Worm (Caenorhabditis elegans) whole organism, early embryonic: ENCODE measurements around the gene gem-4.

ENCODE experiments used
- B0310.2 ChIP-seq: sonication (generic microtip); optimal IDR thresholded peaks from 2 replicates; lab custom pipeline; 2016; ENCODE audit warnings: mild to moderate bottlenecking, missing genetic modification characterization, missing compliant biosample characterization
- aly-1 ChIP-seq: sonication (generic microtip); optimal IDR thresholded peaks from 2 replicates; lab custom pipeline; 2016; ENCODE audit warnings: missing genetic modification characterization, missing compliant biosample characterization
- ama-1 ChIP-seq: fragments of 150-350 bp; optimal IDR thresholded peaks from 2 replicates; lab custom pipeline; 2014
- ceh-13 ChIP-seq: fragments of 200-800 bp; sonication (Bioruptor generic); optimal IDR thresholded peaks from 2 replicates; lab custom pipeline; 2018; ENCODE audit warnings: mild to moderate bottlenecking, missing genetic modification characterization, missing compliant biosample characterization
- ceh-36 ChIP-seq: sonication (generic microtip); optimal IDR thresholded peaks from 2 replicates; lab custom pipeline; 2016; ENCODE audit warnings: missing genetic modification characterization, inconsistent platforms, missing compliant biosample characterization
- flt-1 ChIP-seq: fragments of 200-800 bp; sonication (Bioruptor generic); IDR thresholded peaks from 2 replicates; pipeline ENCODE4 v1.3.6; 2022; ENCODE audit warnings: missing genetic modification characterization, missing compliant biosample characterization
- hmbx-1 ChIP-seq: sonication (generic microtip); optimal IDR thresholded peaks from 2 replicates; lab custom pipeline; 2016; ENCODE audit warnings: mild to moderate bottlenecking, missing genetic modification characterization, missing compliant biosample characterization
- hmg-4 ChIP-seq: fragments of 200-800 bp; sonication (Bioruptor generic); optimal IDR thresholded peaks from 2 replicates; lab custom pipeline; 2018; ENCODE audit warnings: mild to moderate bottlenecking, missing genetic modification characterization, missing compliant biosample characterization
- scrt-1 ChIP-seq: fragments of 200-800 bp; sonication (Bioruptor generic); IDR thresholded peaks from 2 replicates; pipeline ENCODE4 v1.3.6; 2022; ENCODE audit warnings: missing genetic modification characterization, missing compliant biosample characterization
- sea-1 ChIP-seq: fragments of 200-800 bp; sonication (Bioruptor generic); conservative IDR thresholded peaks from 2 replicates; pipeline ENCODE4 v1.3.6; 2022; ENCODE audit warnings: missing genetic modification characterization, missing compliant biosample characterization
- tbx-11 ChIP-seq: fragments of 200-800 bp; sonication (Bioruptor generic); IDR thresholded peaks from 2 replicates; pipeline ENCODE4 v1.3.6; 2022; ENCODE audit warnings: missing genetic modification characterization, missing compliant biosample characterization
- tra-4 ChIP-seq: sonication (generic microtip); optimal IDR thresholded peaks from 2 replicates; lab custom pipeline; 2017; ENCODE audit warnings: missing genetic modification characterization, missing compliant biosample characterization

DNA sequence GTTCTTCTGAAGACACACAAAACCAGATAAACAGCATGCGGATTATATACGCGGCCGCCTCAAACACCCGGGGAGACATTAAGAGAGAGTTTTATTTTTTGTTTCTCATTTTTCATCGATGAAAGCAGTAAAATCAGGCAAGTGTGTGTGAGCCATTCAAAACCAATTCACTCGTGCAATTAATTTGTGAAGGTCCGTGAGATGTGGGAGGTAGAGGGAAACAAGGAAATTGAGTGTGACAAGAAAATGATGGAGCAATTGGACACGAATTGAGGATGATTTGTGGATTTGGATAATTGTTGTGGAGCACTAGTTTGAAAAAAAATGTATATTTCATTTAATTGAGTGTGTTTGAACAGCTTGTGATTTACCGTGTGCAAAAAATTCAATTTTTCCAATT lies 42.4 kb downstream of the gem-4 start:
- TF ChIP-seq hmbx-1 (tag; lab: Kevin White, UChicago) (no peak), aly-1 (tag; lab: Kevin White, UChicago) (no peak), B0310.2 (tag; lab: Kevin White, UChicago) (no peak), ceh-36 (tag; lab: Kevin White, UChicago) (no peak), tra-4 (tag; lab: Kevin White, UChicago) (no peak), ama-1 (lab: Kevin White, UChicago) (no peak), sea-1 (no peak), flt-1 (GFP tag; lab: Robert Waterston, UW) (no peak), tbx-11 (no peak), scrt-1 (GFP tag; lab: Robert Waterston, UW) (no peak), ceh-13 (GFP tag; lab: Kevin White, UChicago) (no peak), hmg-4 (GFP tag; lab: Kevin White, UChicago) (no peak)
